Worm (Caenorhabditis elegans): Measurements from ENCODE around the gene R144.11.

The R144.11 gene

DNA sequence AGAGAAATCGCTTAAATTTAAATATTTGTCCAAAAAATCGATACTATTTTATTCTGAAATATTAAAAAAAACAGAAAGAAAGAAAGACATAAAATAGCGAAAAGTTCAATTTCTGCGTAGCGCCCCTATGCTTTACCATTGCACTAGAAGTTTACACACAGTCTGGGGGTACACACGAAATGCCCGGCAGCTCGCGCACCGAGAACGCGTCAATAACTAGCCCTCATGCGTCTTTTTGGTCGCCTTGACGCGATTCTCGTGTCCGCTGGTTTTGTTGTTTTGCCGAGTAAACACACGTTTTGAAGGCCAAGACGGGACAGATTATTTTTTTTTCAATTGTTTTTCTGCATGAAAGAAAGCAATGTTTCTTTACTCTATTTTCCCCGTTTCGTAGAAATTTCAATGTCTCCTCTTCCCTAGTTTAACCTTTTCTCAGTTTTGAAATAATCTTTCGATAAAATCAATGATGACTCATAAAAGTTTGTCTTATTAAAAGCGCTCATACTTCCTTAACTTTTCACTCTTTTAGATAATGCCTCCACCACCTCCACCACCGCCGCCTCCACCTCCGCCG, 9.6 kb upstream of the R144.11 start, which contains the start of gene wip-1:
Gene wip-1, plus strand, starts transcription at position 524 of the 574 bp plus-strand sequence.
- TF ChIP-seq elt-2 (tag; optimal IDR thresholded peaks at IDR 0.05) (peak; percentile 93), pha-4 (tag; optimal IDR thresholded peaks at IDR 0.05) (peak; percentile 100), elt-1 (tag; optimal IDR thresholded peaks at IDR 0.05) (peak; percentile 73), eor-1 (tag; optimal IDR thresholded peaks at IDR 0.05) (no peak), unc-39 (tag; optimal IDR thresholded peaks at IDR 0.05) (no peak), aly-2 (tag; optimal IDR thresholded peaks at IDR 0.05) (peak; percentile 62), fkh-10 (GFP tag; optimal IDR thresholded peaks at IDR 0.05) (peak; percentile 91), nhr-43 (tag; optimal IDR thresholded peaks at IDR 0.05; ENCODE audit: poor library complexity, severe bottlenecking) (peak; percentile 97), fos-1 (tag; optimal IDR thresholded peaks at IDR 0.05) (peak; percentile 82), zag-1 (tag; optimal IDR thresholded peaks at IDR 0.05) (peak; percentile 29), nhr-12 (tag; optimal IDR thresholded peaks at IDR 0.05) (no peak), egl-5 (tag; optimal IDR thresholded peaks at IDR 0.05) (peak; percentile 92), nhr-11 (tag; optimal IDR thresholded peaks at IDR 0.05) (peak; percentile 91), nhr-76 (tag; optimal IDR thresholded peaks at IDR 0.05) (peak; percentile 40), nhr-237 (tag; optimal IDR thresholded peaks at IDR 0.05) (no peak), snpc-4 (tag; optimal IDR thresholded peaks at IDR 0.05) (peak; percentile 95), R02D3.7 (tag; optimal IDR thresholded peaks at IDR 0.05) (peak; percentile 86), mdl-1 (tag; optimal IDR thresholded peaks at IDR 0.05) (peak; percentile 61), ceh-82 (tag; optimal IDR thresholded peaks at IDR 0.05) (peak; percentile 87), nhr-77 (tag; optimal IDR thresholded peaks at IDR 0.05) (peak; percentile 88), pqm-1 (tag; optimal IDR thresholded peaks at IDR 0.05) (peak; percentile 90), elt-3 (tag; optimal IDR thresholded peaks at IDR 0.05) (peak; percentile 5 to 73 (median 6)), ceh-9 (tag; optimal IDR thresholded peaks at IDR 0.05) (no peak), ztf-4 (tag; optimal IDR thresholded peaks at IDR 0.05) (peak; percentile 83), hmg-11 (tag; optimal IDR thresholded peaks at IDR 0.05) (peak; percentile 98), nhr-25 (tag; optimal IDR thresholded peaks at IDR 0.05) (peak; percentile 100), lin-39 (tag; optimal IDR thresholded peaks at IDR 0.05) (peak; percentile 97), egl-27 (tag; optimal IDR thresholded peaks at IDR 0.05) (peak; percentile 95), ama-1 (optimal IDR thresholded peaks at IDR 0.05) (peak; percentile 77), nfya-1 (tag; optimal IDR thresholded peaks at IDR 0.05; ENCODE audit: insufficient read depth) (peak; percentile 97), sea-2 (GFP tag; optimal IDR thresholded peaks at IDR 0.05) (no peak), nhr-23 (tag; optimal IDR thresholded peaks at IDR 0.05) (peak; percentile 99), lsy-12 (tag; optimal IDR thresholded peaks at IDR 0.05) (peak; percentile 98), unc-62 (GFP tag; optimal IDR thresholded peaks at IDR 0.05) (peak; percentile 60), nhr-67 (tag; optimal IDR thresholded peaks at IDR 0.05) (no peak), mml-1 (tag; optimal IDR thresholded peaks at IDR 0.05) (no peak), lin-15B (tag; optimal IDR thresholded peaks at IDR 0.05) (peak; percentile 95), ZK546.5 (tag; optimal IDR thresholded peaks at IDR 0.05) (peak; percentile 60), jun-1 (tag; optimal IDR thresholded peaks at IDR 0.05) (peak; percentile 97), daf-12 (tag; optimal IDR thresholded peaks at IDR 0.05) (peak; percentile 2), ceh-16 (tag; optimal IDR thresholded peaks at IDR 0.05) (peak; percentile 68), nhr-28 (tag; optimal IDR thresholded peaks at IDR 0.05) (peak; percentile 49), skn-1 (tag; optimal IDR thresholded peaks at IDR 0.05) (peak; percentile 96), tbx-2 (tag; optimal IDR thresholded peaks at IDR 0.05) (peak; percentile 95), fkh-2 (tag; optimal IDR thresholded peaks at IDR 0.05) (no peak), ztf-11 (tag; optimal IDR thresholded peaks at IDR 0.05) (no peak), ceh-28 (tag; optimal IDR thresholded peaks at IDR 0.05) (peak; percentile 93)
